Worm (Caenorhabditis elegans) whole organism, dauer: ENCODE data around the gene K09G1.2.

Source experiments
- unc-62 ChIP-seq: sonication (generic microtip); optimal IDR thresholded peaks from 2 replicates; lab custom pipeline; 2017; ENCODE audit warnings: missing biosample characterization, missing genetic modification reagents, missing genetic modification characterization

K09G1.2 gene

DNA sequence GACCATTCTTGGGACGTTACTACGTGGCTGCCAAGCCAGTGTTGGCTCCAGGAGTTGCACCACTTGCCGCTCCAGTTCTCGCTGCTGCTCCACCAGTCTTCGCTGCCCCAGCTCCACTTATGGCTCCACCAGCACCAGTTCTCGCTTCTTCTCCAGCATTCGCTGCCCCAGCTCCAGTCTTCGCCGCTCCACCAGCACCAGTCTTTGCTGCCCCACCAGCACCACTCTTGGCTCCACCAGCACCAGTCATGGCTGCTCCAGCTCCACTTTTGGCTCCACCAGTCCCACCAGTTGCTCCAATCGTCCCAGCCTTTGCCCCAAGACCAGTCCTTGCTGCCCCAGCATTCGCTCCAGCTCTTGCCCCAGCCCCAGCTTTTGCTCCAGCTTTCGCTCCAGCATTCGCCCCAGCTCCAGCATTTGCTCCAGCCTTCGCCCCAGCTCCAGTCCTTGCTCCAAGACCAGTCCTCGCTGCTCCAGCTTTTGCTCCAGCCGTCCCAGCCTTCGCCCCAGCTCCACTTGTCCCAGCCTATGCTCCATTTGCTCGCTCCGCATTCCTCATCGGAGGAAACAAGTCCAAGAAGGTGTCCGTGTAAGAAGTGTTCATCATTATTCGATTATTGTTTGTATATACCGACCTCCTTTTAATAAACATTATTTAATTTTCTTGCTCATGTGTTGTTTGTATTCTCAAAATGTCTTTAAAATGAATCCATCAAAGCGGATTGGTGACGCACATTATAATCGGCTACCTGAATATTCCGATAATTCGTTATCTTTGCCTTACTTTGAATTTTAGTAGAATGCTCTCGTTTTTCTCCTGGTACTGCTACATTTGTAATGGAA, 35.4 kb downstream of the K09G1.2 start, which contains the start of gene T06E4.7:
T06E4.7 (plus strand) TSS at position 793 of the 843 bp plus-strand sequence.
- no peak for TF ChIP-seq unc-62

DNA sequence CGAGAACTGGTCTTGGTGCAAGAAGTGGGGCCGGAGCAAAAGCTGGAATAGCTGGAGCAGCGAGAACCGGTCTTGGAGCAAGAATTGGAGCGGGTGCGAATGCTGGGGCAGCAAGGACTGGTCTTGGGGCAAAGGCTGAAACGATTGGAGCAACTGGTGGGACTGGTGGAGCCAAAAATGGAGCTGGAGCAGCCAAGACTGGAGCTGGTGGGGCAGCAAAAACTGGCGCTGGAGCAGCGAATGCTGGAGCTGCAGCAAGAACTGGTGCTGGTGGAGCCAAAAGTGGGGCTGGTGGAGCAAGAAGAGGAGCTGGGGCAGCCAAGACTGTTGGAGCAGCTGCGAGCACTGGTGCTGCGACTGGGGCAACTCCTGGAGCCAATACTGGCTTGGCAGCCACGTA, 38.2 kb downstream of the K09G1.2 start:
- TF ChIP-seq unc-62, result no peak

DNA sequence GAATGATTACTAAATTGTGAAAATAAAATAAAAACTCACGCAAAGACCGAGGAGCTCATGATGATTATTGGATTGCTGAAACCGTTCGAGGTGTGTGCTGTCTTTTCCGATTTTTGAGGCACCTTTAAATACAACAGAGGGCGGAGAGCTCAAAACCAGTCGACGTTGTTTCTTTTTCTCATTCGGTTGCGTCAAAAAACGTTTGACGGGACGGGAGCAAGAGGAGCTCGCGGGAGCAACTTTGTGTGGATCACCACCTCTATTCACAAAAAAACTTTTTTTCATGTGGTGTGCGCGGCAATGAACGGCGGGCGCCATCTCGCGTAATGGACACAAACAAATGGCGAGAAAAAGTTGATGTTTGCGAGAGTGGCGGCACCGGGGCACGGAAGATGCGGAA, 38.7 kb downstream of the K09G1.2 start, which contains the start of gene idpc-3:
idpc-3 (minus strand) TSS at position 101 of the 400 bp plus-strand sequence.
- TF ChIP-seq unc-62, result no peak

DNA sequence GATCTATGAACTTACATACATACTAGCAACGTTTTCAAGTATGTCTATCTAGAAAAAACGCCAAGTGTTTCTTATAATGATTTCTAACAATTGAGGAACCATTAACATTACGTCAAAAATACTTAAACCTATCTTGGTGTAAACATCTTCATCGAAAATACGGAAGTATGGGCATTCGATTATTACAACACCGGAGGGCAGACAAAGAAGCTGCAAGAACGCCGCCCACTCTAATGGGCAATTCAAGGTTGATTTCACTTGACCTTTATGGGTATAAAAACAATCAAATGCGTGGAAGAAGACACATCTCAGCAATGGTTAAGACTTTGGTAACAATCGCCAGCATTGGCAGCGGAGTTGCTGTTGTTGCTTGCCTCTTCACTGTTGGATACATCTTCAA, 39.2 kb downstream of the K09G1.2 start, which contains the start of gene col-146:
col-146 (plus strand) TSS at position 301 of the 400 bp plus-strand sequence.
- TF ChIP-seq unc-62, result no peak

DNA sequence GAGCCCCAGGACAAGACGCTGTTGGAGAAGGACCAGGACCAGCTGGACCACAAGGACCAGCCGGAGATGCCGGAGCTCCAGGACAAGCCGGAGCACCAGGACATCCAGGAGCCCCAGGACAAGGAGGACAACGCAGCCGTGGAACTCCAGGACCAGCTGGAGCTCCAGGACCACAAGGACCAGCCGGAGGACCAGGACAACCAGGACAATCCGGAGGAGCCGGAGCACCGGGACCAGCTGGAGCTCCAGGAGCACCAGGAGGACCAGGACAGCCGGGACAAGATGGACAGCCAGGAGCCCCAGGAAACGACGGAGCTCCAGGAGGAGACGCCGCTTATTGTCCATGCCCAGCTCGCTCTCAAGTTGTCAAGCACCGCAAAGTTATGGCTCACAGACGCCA, 40.1 kb downstream of the K09G1.2 start:
- TF ChIP-seq unc-62, result no peak

DNA sequence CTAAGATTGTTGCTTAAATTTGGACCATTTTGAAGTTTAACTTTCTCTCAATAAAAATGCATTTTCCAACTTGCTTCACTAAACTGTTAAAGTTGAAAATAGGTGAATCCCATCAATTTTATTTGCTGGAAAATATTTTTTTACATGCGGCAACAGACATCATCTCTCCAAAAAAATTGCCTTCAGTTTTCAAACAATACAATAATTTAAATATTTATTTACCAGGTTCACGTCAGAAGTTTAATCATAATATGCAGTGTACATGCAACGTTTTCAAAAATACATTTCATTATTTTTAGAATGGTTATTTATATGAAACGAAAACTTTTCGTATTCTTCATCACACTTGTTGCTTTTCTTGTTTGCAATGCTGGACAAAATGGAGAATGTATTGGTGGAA, 40.5 kb downstream of the K09G1.2 start, which contains the start of gene T06E4.5:
T06E4.5 (plus strand) TSS at position 301 of the 400 bp plus-strand sequence.
- no peak for TF ChIP-seq unc-62

DNA sequence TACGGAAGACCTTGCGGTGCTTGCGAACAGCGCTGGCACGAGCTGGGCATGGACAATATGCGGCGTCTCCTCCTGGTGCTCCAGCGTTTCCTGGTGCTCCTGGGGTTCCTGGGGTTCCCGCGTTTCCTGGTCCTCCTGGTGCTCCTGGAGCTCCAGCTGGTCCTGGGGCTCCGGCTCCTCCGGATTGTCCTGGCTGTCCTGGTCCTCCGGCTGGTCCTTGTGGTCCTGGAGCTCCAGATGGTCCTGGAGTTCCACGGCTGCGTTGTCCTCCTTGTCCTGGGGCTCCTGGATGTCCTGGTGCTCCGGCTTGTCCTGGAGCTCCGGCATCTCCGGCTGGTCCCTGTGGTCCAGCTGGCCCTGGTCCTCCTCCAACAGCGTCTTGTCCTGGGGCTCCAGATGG, 41.9 kb downstream of the K09G1.2 start:
- no peak for TF ChIP-seq unc-62

DNA sequence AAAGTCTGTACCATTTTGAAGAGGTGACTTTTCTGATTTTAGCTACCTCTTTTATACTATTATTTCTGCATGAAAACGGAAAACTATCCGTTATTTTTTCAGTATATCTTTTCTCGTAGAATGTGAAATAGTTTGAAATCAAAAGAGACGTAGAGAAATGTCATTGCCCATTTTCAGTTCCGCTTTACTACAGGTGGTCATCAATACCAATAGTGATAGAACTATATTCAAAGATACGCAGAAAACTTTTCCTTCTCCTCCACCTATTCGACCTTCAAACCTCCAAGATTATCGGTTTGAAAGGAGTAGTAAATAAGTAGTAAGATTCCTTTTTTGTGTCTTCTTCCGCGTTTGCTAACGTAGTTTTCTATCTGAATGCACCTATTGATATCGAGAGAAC, 42.9 kb downstream of the K09G1.2 start, which contains the start of gene col-147:
col-147 (minus strand) TSS at position 26 of the 400 bp plus-strand sequence.
- TF ChIP-seq unc-62, result no peak
